Worm (Caenorhabditis elegans) whole organism, mixed stage, embryonic: ENCODE measurements around the gene C04A2.15.

ENCODE experiments used
- pha-4 ChIP-seq: fragments of 150-350 bp; optimal IDR thresholded peaks from 2 replicates; lab custom pipeline; 2018; ENCODE audit warnings: missing biosample characterization, missing genetic modification reagents, missing genetic modification characterization
- unc-62 ChIP-seq: fragments of 150-350 bp; optimal IDR thresholded peaks from 2 replicates; lab custom pipeline; 2014; ENCODE audit warnings: missing biosample characterization, missing genetic modification reagents, missing genetic modification characterization

DNA sequence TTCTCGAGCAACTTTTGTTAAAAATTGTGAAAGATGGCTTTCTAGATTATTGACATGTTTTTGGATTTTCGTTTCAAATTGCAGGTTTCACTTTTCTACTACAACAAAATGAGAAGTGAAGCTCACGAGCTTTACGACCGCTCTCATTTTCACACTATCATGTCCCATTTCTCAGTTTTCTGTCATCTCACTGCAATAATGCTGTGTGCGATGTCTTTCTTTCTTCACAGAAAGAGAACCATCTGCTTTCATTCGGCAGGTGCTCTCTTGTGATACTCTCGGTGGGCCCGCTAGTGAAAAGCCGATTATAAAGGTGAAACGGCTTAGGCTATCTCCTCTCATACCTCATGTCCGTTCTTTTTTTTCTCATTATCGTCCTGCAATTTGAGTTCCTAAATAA, 8.8 kb upstream of the C04A2.15 start:
- no peak for TF ChIP-seq unc-62 (GFP tag; lab: Kevin White, UChicago)
- TF ChIP-seq pha-4 (tag; lab: Kevin White, UChicago): no peak
